Worm (Caenorhabditis elegans) whole organism, young adult: ENCODE measurements around the gene F13E9.5.

Source experiments
- aptf-3 ChIP-seq: fragments of 200-800 bp; sonication (Bioruptor generic); IDR thresholded peaks from 2 replicates; pipeline ENCODE4 v1.3.6; 2022; ENCODE audit warnings: missing genetic modification characterization, missing compliant biosample characterization
- ets-4 ChIP-seq: fragments of 200-800 bp; sonication (Bioruptor generic); optimal IDR thresholded peaks from 2 replicates; lab custom pipeline; 2018; ENCODE audit warnings: mild to moderate bottlenecking, missing genetic modification characterization, missing compliant biosample characterization
- lin-35 ChIP-seq, 3 experiments: fragments of 150-350 bp in 2 of 3; sonication (generic microtip) in 1 of 3; optimal IDR thresholded peaks; 2 replicates each; lab custom pipeline; 2014 to 2018; ENCODE audit warnings: missing biosample characterization in 3 of 3, missing genetic modification characterization in 3 of 3, missing genetic modification reagents in 3 of 3
- nfya-2 ChIP-seq: fragments of 200-800 bp; sonication (Bioruptor generic); IDR thresholded peaks from 2 replicates; pipeline ENCODE4 v1.3.6; 2022; ENCODE audit warnings: missing genetic modification reagents, missing genetic modification characterization, missing compliant biosample characterization
- pha-4 ChIP-seq: fragments of 150-350 bp; sonication (generic microtip); optimal IDR thresholded peaks from 2 replicates; lab custom pipeline; 2014; ENCODE audit warnings: missing biosample characterization, missing genetic modification reagents, missing genetic modification characterization
- snpc-4 ChIP-seq, 5 experiments: fragments of 150-350 bp in 1 of 5; sonication (generic microtip) in 4 of 5; optimal IDR thresholded peaks; 2 replicates each; lab custom pipeline; 2014 to 2018; ENCODE audit warnings: missing genetic modification characterization in 5 of 5, missing biosample characterization in 3 of 5, antibody characterized with exemption in 2 of 5, mild to moderate bottlenecking in 2 of 5, missing compliant biosample characterization in 2 of 5, missing genotype in 2 of 5, moderate library complexity in 2 of 5, missing genetic modification reagents in 1 of 5
- zim-3 ChIP-seq: sonication (generic microtip); optimal IDR thresholded peaks from 2 replicates; lab custom pipeline; 2017; ENCODE audit warnings: mild to moderate bottlenecking, missing genetic modification characterization, moderate library complexity, missing compliant biosample characterization

- TF ChIP-seq zim-3 (tag; lab: Kevin White, UChicago) (no peak), nfya-2 (GFP tag; lab: Robert Waterston, UW) (no peak), lin-35 (GFP tag; optimal IDR thresholded peaks at IDR 0.05; lab: Kevin White, UChicago) (no peak), aptf-3 (GFP tag; lab: Robert Waterston, UW) (no peak), pha-4 (tag; lab: Kevin White, UChicago) (no peak), ets-4 (GFP tag; lab: Kevin White, UChicago) (no peak), snpc-4 (GFP tag; optimal IDR thresholded peaks at IDR 0.05; lab: Kevin White, UChicago) (no peak), snpc-4 (tag; optimal IDR thresholded peaks at IDR 0.05; lab: Kevin White, UChicago) (no peak)
Observed at ce11 chrIV:10885915-10886314, 1.8 kb upstream of the F13E9.5 start, which contains the start of gene srlf-11.
